Fruit fly (Drosophila melanogaster) whole organism, prepupa: Measurements from ENCODE around the gene CG43445.
A peak's percentile ranks its signal among the peaks of the same experiment; 100 is the strongest.

Source experiments
- Blimp-1 ChIP-seq: fragments of 200-800 bp; sonication (Bioruptor generic); optimal IDR thresholded peaks from 3 replicates; lab custom pipeline; 2017; ENCODE audit warnings: missing biosample characterization, missing genetic modification characterization, mild to moderate bottlenecking, moderate library complexity, missing genetic modification reagents
- CG10631 ChIP-seq: fragments of 200-800 bp; sonication (Bioruptor generic); optimal IDR thresholded peaks from 2 replicates; lab custom pipeline; 2016; ENCODE audit warnings: missing biosample characterization, missing genetic modification characterization
- CG10669 ChIP-seq: fragments of 200-800 bp; sonication (Bioruptor generic); optimal IDR thresholded peaks from 3 replicates; lab custom pipeline; 2018; ENCODE audit warnings: missing biosample characterization, mild to moderate bottlenecking, missing genetic modification characterization, moderate library complexity
- CG11294 ChIP-seq: fragments of 200-800 bp; sonication (Bioruptor generic); IDR thresholded peaks from 2 replicates; pipeline ENCODE4 v1.3.6; 2022; ENCODE audit warnings: missing biosample characterization, missing genetic modification characterization
- CG11762 ChIP-seq: fragments of 200-800 bp; sonication (Bioruptor generic); optimal IDR thresholded peaks from 3 replicates; lab custom pipeline; 2016; ENCODE audit warnings: missing biosample characterization, missing genetic modification characterization; ENCODE audit not compliant: insufficient read depth
- CG15336 ChIP-seq: fragments of 200-800 bp; sonication (Bioruptor generic); IDR thresholded peaks from 2 replicates; pipeline ENCODE4 v1.3.6; 2022; ENCODE audit warnings: missing biosample characterization, missing genetic modification characterization
- CG1621 ChIP-seq: fragments of 200-800 bp; sonication (Bioruptor generic); optimal IDR thresholded peaks from 3 replicates; lab custom pipeline; 2018; ENCODE audit warnings: missing biosample characterization, mild to moderate bottlenecking, missing genetic modification characterization
- CG16779 ChIP-seq: fragments of 200-800 bp; sonication (Bioruptor generic); optimal IDR thresholded peaks from 3 replicates; lab custom pipeline; 2017; ENCODE audit warnings: missing biosample characterization, mild to moderate bottlenecking, missing genetic modification characterization
- CG3032 ChIP-seq: fragments of 200-800 bp; optimal IDR thresholded peaks from 2 replicates; lab custom pipeline; 2019; ENCODE audit warnings: missing biosample characterization, mild to moderate bottlenecking, missing genetic modification characterization, moderate library complexity
- CG31627 ChIP-seq: fragments of 200-800 bp; sonication (Bioruptor generic); optimal IDR thresholded peaks from 3 replicates; lab custom pipeline; 2016; ENCODE audit warnings: missing biosample characterization, missing genetic modification characterization
- CG32006 ChIP-seq: fragments of 200-800 bp; sonication (Bioruptor generic); optimal IDR thresholded peaks from 3 replicates; lab custom pipeline; 2017; ENCODE audit warnings: missing biosample characterization, mild to moderate bottlenecking, missing genetic modification characterization
- CG34406 ChIP-seq: fragments of 200-800 bp; sonication (Bioruptor generic); optimal IDR thresholded peaks from 3 replicates; lab custom pipeline; 2016; ENCODE audit warnings: missing biosample characterization, missing genetic modification characterization
- CG3919 ChIP-seq: fragments of 200-800 bp; sonication (Bioruptor generic); optimal IDR thresholded peaks from 3 replicates; lab custom pipeline; 2016; ENCODE audit warnings: missing biosample characterization, missing genetic modification characterization
- CG4318 ChIP-seq: fragments of 200-800 bp; sonication (Bioruptor generic); optimal IDR thresholded peaks from 3 replicates; lab custom pipeline; 2017; ENCODE audit warnings: missing biosample characterization, mild to moderate bottlenecking, missing genetic modification characterization
- CG6163 ChIP-seq: fragments of 200-800 bp; sonication (Bioruptor generic); IDR thresholded peaks from 3 replicates; pipeline ENCODE4 v1.3.6; 2022; ENCODE audit warnings: missing biosample characterization, missing genetic modification characterization
- CG6276 ChIP-seq: fragments of 200-800 bp; sonication (Bioruptor generic); optimal IDR thresholded peaks from 2 replicates; lab custom pipeline; 2017; ENCODE audit warnings: missing biosample characterization, mild to moderate bottlenecking, missing genetic modification characterization
- CG6792 ChIP-seq: fragments of 200-800 bp; sonication (Bioruptor generic); optimal IDR thresholded peaks from 3 replicates; lab custom pipeline; 2016; ENCODE audit warnings: missing biosample characterization, missing genetic modification characterization
- CG8319 ChIP-seq: fragments of 200-800 bp; sonication (Bioruptor generic); optimal IDR thresholded peaks from 3 replicates; lab custom pipeline; 2016; ENCODE audit warnings: missing biosample characterization, missing genetic modification characterization
- CG8632 ChIP-seq: fragments of 200-800 bp; sonication (Bioruptor generic); optimal IDR thresholded peaks from 3 replicates; lab custom pipeline; 2016; ENCODE audit warnings: missing biosample characterization, missing genetic modification characterization
- CG9139 ChIP-seq: fragments of 200-800 bp; sonication (Bioruptor generic); optimal IDR thresholded peaks from 3 replicates; lab custom pipeline; 2017; ENCODE audit warnings: missing biosample characterization, mild to moderate bottlenecking, missing genetic modification characterization
- Eip75B ChIP-seq: fragments of 200-800 bp; sonication (Bioruptor generic); optimal IDR thresholded peaks from 3 replicates; lab custom pipeline; 2016; ENCODE audit warnings: missing biosample characterization, missing genetic modification characterization
- Eip78C ChIP-seq: fragments of 200-800 bp; sonication (Bioruptor generic); peaks from one replicate; lab custom pipeline; 2016; ENCODE audit warnings: missing biosample characterization, missing genetic modification characterization
- Eip93F ChIP-seq: fragments of 200-800 bp; sonication (Bioruptor generic); optimal IDR thresholded peaks from 2 replicates; lab custom pipeline; 2016; ENCODE audit warnings: missing biosample characterization, mild to moderate bottlenecking, missing genetic modification characterization
- Ets21C ChIP-seq: fragments of 200-800 bp; sonication (Bioruptor generic); optimal IDR thresholded peaks from 3 replicates; lab custom pipeline; 2016; ENCODE audit warnings: missing biosample characterization, missing genetic modification characterization
- Ets96B ChIP-seq: fragments of 200-800 bp; optimal IDR thresholded peaks from 2 replicates; lab custom pipeline; 2019; ENCODE audit warnings: missing biosample characterization, mild to moderate bottlenecking, missing genetic modification characterization, moderate library complexity
- Gug ChIP-seq: fragments of 200-800 bp; sonication (Bioruptor generic); IDR thresholded peaks from 2 replicates; pipeline ENCODE4 v1.3.6; 2022; ENCODE audit warnings: missing biosample characterization, missing genetic modification characterization
- Hr38 ChIP-seq: sonication (Bioruptor generic); optimal IDR thresholded peaks from 2 replicates; lab custom pipeline; 2016; ENCODE audit warnings: missing biosample characterization, missing genetic modification characterization
- Hr39 ChIP-seq: fragments of 200-800 bp; sonication (Bioruptor generic); optimal IDR thresholded peaks from 2 replicates; lab custom pipeline; 2016; ENCODE audit warnings: missing biosample characterization, missing genetic modification characterization
- Hr4 ChIP-seq: fragments of 200-800 bp; sonication (Bioruptor generic); optimal IDR thresholded peaks from 3 replicates; lab custom pipeline; 2016; ENCODE audit warnings: missing biosample characterization, missing genetic modification characterization
- Met ChIP-seq: fragments of 200-800 bp; sonication (Bioruptor generic); optimal IDR thresholded peaks from 3 replicates; lab custom pipeline; 2016; ENCODE audit warnings: missing biosample characterization, missing genetic modification characterization
- OdsH ChIP-seq: fragments of 200-800 bp; sonication (Bioruptor generic); optimal IDR thresholded peaks from 3 replicates; lab custom pipeline; 2016; ENCODE audit warnings: missing biosample characterization, missing genetic modification characterization
- Sox14 ChIP-seq: fragments of 200-800 bp; sonication (Bioruptor generic); optimal IDR thresholded peaks from 3 replicates; lab custom pipeline; 2016; ENCODE audit warnings: missing biosample characterization, missing genetic modification characterization
- Sox15 ChIP-seq: fragments of 200-800 bp; sonication (Bioruptor generic); optimal IDR thresholded peaks from 3 replicates; lab custom pipeline; 2016; ENCODE audit warnings: missing biosample characterization, missing genetic modification characterization
- achi ChIP-seq: fragments of 200-800 bp; sonication (Bioruptor generic); optimal IDR thresholded peaks from 3 replicates; lab custom pipeline; 2016; ENCODE audit warnings: missing biosample characterization, missing genetic modification characterization
- acj6 ChIP-seq: fragments of 200-800 bp; sonication (Bioruptor generic); optimal IDR thresholded peaks from 3 replicates; lab custom pipeline; 2016; ENCODE audit warnings: missing biosample characterization, missing genetic modification characterization
- cyc ChIP-seq: fragments of 200-800 bp; sonication (Bioruptor generic); optimal IDR thresholded peaks from 3 replicates; lab custom pipeline; 2016; ENCODE audit warnings: missing biosample characterization, missing genetic modification characterization
- dac ChIP-seq: fragments of 200-800 bp; sonication (Bioruptor generic); optimal IDR thresholded peaks from 2 replicates; lab custom pipeline; 2017; ENCODE audit warnings: missing biosample characterization, mild to moderate bottlenecking, missing genetic modification characterization
- dsx ChIP-seq: fragments of 200-800 bp; optimal IDR thresholded peaks from 3 replicates; lab custom pipeline; 2019; ENCODE audit warnings: missing biosample characterization, mild to moderate bottlenecking, missing genetic modification characterization, moderate library complexity; ENCODE audit not compliant: poor library complexity, severe bottlenecking
- eg ChIP-seq: fragments of 200-800 bp; sonication (Bioruptor generic); IDR thresholded peaks from 3 replicates; pipeline ENCODE4 v1.3.6; 2022; ENCODE audit warnings: missing biosample characterization, missing genetic modification characterization
- esn ChIP-seq: fragments of 200-800 bp; sonication (Bioruptor generic); optimal IDR thresholded peaks from 2 replicates; lab custom pipeline; 2016; ENCODE audit warnings: missing biosample characterization, mild to moderate bottlenecking, missing genetic modification characterization, moderate library complexity
- fd59A ChIP-seq: fragments of 200-800 bp; sonication (Bioruptor generic); optimal IDR thresholded peaks from 2 replicates; lab custom pipeline; 2017; ENCODE audit warnings: missing biosample characterization, mild to moderate bottlenecking, missing genetic modification characterization, missing genetic modification reagents
- fd85E ChIP-seq: fragments of 200-800 bp; sonication (Bioruptor generic); optimal IDR thresholded peaks from 3 replicates; lab custom pipeline; 2016; ENCODE audit warnings: missing biosample characterization, missing genetic modification characterization
- fkh ChIP-seq: fragments of 200-800 bp; sonication (Bioruptor generic); optimal IDR thresholded peaks from 3 replicates; lab custom pipeline; 2017; ENCODE audit warnings: missing biosample characterization, mild to moderate bottlenecking, missing genetic modification characterization, moderate library complexity
- lz ChIP-seq: fragments of 200-800 bp; sonication (Bioruptor generic); optimal IDR thresholded peaks from 3 replicates; lab custom pipeline; 2016; ENCODE audit warnings: missing biosample characterization, missing genetic modification characterization
- net ChIP-seq: fragments of 200-800 bp; sonication (Bioruptor generic); optimal IDR thresholded peaks from 3 replicates; lab custom pipeline; 2016; ENCODE audit warnings: missing biosample characterization, missing genetic modification characterization
- pdm3 ChIP-seq: fragments of 200-800 bp; sonication (Bioruptor generic); optimal IDR thresholded peaks from 3 replicates; lab custom pipeline; 2016; ENCODE audit warnings: missing biosample characterization, missing genetic modification characterization
- salr ChIP-seq, 2 experiments: fragments of 200-800 bp; sonication (Bioruptor generic); optimal IDR thresholded peaks; 3 replicates each; lab custom pipeline; 2016 to 2018; ENCODE audit warnings: missing biosample characterization in 2 of 2, missing genetic modification characterization in 2 of 2, mild to moderate bottlenecking in 1 of 2
- spab ChIP-seq: fragments of 200-800 bp; sonication (Bioruptor generic); optimal IDR thresholded peaks from 2 replicates; lab custom pipeline; 2017; ENCODE audit warnings: missing biosample characterization, mild to moderate bottlenecking, missing genetic modification characterization, missing genetic modification reagents
- ss ChIP-seq, 2 experiments: fragments of 200-800 bp; sonication (Bioruptor generic); optimal IDR thresholded peaks; 2 replicates in 1 of 2; 3 replicates in 1 of 2; lab custom pipeline; 2017 to 2018; ENCODE audit warnings: mild to moderate bottlenecking in 2 of 2, missing biosample characterization in 2 of 2, missing genetic modification characterization in 2 of 2, moderate library complexity in 1 of 2
- topi ChIP-seq: fragments of 200-800 bp; sonication (Bioruptor generic); optimal IDR thresholded peaks from 3 replicates; lab custom pipeline; 2016; ENCODE audit warnings: missing biosample characterization, missing genetic modification characterization

The CG43445 gene

dm6 chr3R:17919108-17919882 lies 8.1 kb downstream of the CG43445 start, which contains the start of gene cpo:
TSS of gene cpo (plus strand) at chr3R:17919832.
- TF ChIP-seq Hr38 (GFP tag; lab: Kevin White, UChicago) (no peak), net (peak; percentile 49), CG3919 (GFP tag; lab: Kevin White, UChicago) (peak; percentile 61), salr (GFP tag; optimal IDR thresholded peaks at IDR 0.05; lab: Kevin White, UChicago) (peak in 1 of 2 experiments; percentile 81), Eip78C (GFP tag; lab: Kevin White, UChicago) (peak; percentile 71), CG3032 (peak; percentile 45), CG6163 (GFP tag; lab: Robert Waterston, UW) (peak; percentile 90), Blimp-1 (GFP tag; lab: Kevin White, UChicago) (peak; percentile 8), CG11762 (GFP tag; lab: Kevin White, UChicago) (peak; percentile 18), Hr39 (GFP tag; lab: Kevin White, UChicago) (peak; percentile 45), Hr4 (GFP tag; lab: Kevin White, UChicago) (peak; percentile 34), Sox14 (peak; percentile 15), esn (GFP tag; lab: Kevin White, UChicago) (peak; percentile 62), CG15336 (GFP tag; lab: Robert Waterston, UW) (no peak), Sox15 (GFP tag; lab: Kevin White, UChicago) (no peak), Ets96B (no peak), pdm3 (GFP tag; lab: Kevin White, UChicago) (peak; percentile 50), fd59A (GFP tag; lab: Kevin White, UChicago) (peak; percentile 31), CG6276 (no peak), CG10669 (GFP tag; lab: Kevin White, UChicago) (peak; percentile 64), Met (peak; percentile 41), CG32006 (GFP tag; lab: Kevin White, UChicago) (peak; percentile 49), acj6 (GFP tag; lab: Kevin White, UChicago) (peak; percentile 32), lz (peak; percentile 46), Eip75B (GFP tag; lab: Kevin White, UChicago) (peak; percentile 37), eg (GFP tag; lab: Robert Waterston, UW) (peak; percentile 85), CG10631 (GFP tag; lab: Kevin White, UChicago) (peak; percentile 30), CG1621 (tag; lab: Kevin White, UChicago) (peak; percentile 57), dac (GFP tag; lab: Kevin White, UChicago) (peak; percentile 77), CG31627 (peak; percentile 15), CG9139 (GFP tag; lab: Kevin White, UChicago) (peak; percentile 29), CG6792 (GFP tag; lab: Kevin White, UChicago) (peak; percentile 23), CG34406 (GFP tag; lab: Kevin White, UChicago) (peak; percentile 64), Eip93F (no peak), fkh (GFP tag; lab: Kevin White, UChicago) (peak; percentile 79), achi (GFP tag; lab: Kevin White, UChicago) (peak; percentile 80), fd85E (GFP tag; lab: Kevin White, UChicago) (no peak), CG8319 (no peak), CG4318 (GFP tag; lab: Kevin White, UChicago) (peak; percentile 35), ss (GFP tag; optimal IDR thresholded peaks at IDR 0.05; lab: Kevin White, UChicago) (peak in 1 of 2 experiments; percentile 60), CG11294 (GFP tag; lab: Robert Waterston, UW) (0 out of 2 replicates have a peak, but pooled peaks have one; percentile 25), CG8632 (peak; percentile 27), cyc (GFP tag; lab: Kevin White, UChicago) (peak; percentile 15), Ets21C (no peak), OdsH (GFP tag; lab: Kevin White, UChicago) (peak; percentile 52), topi (peak; percentile 42), Gug (GFP tag; lab: Robert Waterston, UW) (0 out of 2 replicates have a peak, but pooled peaks have one; percentile 52), spab (no peak), CG16779 (tag; lab: Kevin White, UChicago) (peak; percentile 63), dsx (GFP tag; lab: Kevin White, UChicago) (no peak)
